Worm (Caenorhabditis elegans): ENCODE results near the gene scl-27.

The scl-27 gene

DNA sequence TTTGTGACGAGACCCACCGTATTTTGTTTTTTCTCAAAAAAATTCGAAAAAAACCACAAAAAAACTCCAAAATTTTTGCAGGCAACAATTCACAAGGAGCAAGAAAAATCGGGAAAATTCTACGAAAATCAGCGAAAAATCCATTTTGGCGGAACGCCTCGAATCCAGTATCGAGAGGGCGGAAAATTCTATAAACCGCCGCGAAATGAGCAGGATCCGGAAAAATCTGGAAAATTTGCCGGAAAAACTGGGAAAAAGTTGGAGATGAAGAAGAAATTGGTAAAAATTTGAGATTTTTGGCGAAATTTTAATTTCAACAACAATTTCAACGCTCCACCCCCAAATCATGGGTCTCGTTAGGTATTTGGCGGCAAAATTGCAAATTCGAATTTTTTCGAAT, 39.8 kb upstream of the scl-27 start:
- TF ChIP-seq nhr-76 (tag; optimal IDR thresholded peaks at IDR 0.05), result no peak
- no peak for TF ChIP-seq ztf-11 (tag; optimal IDR thresholded peaks at IDR 0.05)
- no peak for TF ChIP-seq elt-1 (tag; optimal IDR thresholded peaks at IDR 0.05)
- no peak for TF ChIP-seq unc-39 (tag; optimal IDR thresholded peaks at IDR 0.05)
- TF ChIP-seq egl-5 (tag; optimal IDR thresholded peaks at IDR 0.05), result no peak

ce11 chrV:361291-361690, 38.5 kb upstream of the scl-27 start:
- no peak for TF ChIP-seq mml-1 (tag; optimal IDR thresholded peaks at IDR 0.05)
- TF ChIP-seq skn-1 (tag; optimal IDR thresholded peaks at IDR 0.05), result no peak
- TF ChIP-seq hmg-11 (tag; optimal IDR thresholded peaks at IDR 0.05), result no peak
- TF ChIP-seq mdl-1 (tag; optimal IDR thresholded peaks at IDR 0.05), result no peak
- TF ChIP-seq egl-27 (tag; optimal IDR thresholded peaks at IDR 0.05), result no peak
- no peak for TF ChIP-seq daf-12 (tag; optimal IDR thresholded peaks at IDR 0.05)

DNA sequence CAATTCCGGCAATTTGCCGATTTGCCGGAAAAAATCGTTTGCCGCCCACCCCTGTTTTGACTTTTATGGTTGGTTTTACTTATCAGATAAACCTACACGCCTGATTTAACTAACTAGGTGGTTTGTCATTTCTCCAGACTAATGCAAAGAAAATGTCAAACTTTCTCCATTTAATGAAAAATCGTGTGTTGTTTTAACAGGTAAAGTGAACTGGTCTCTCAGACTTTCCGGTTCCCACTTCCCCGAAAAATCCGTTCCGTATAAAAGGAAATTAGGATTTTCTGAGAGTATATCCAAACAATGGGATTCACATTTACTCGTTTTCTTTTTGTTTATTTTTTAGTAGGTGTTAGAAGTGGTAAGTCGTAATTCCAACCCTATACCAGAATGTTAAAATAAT, 35.2 kb upstream of the scl-27 start, which contains the start of gene mltn-6:
Gene mltn-6, plus strand, starts transcription at position 301 of the 400 bp plus-strand sequence.
- TF ChIP-seq lin-39 (tag; optimal IDR thresholded peaks at IDR 0.05) (no peak), nhr-12 (tag; optimal IDR thresholded peaks at IDR 0.05) (no peak), nhr-67 (tag; optimal IDR thresholded peaks at IDR 0.05) (no peak), egl-5 (tag; optimal IDR thresholded peaks at IDR 0.05) (no peak), nfya-1 (tag; optimal IDR thresholded peaks at IDR 0.05; ENCODE audit: insufficient read depth) (no peak), nhr-28 (tag; optimal IDR thresholded peaks at IDR 0.05) (no peak), elt-1 (tag; optimal IDR thresholded peaks at IDR 0.05) (no peak), egl-27 (tag; optimal IDR thresholded peaks at IDR 0.05) (no peak), ceh-9 (tag; optimal IDR thresholded peaks at IDR 0.05) (no peak), pqm-1 (tag; optimal IDR thresholded peaks at IDR 0.05) (no peak), mdl-1 (tag; optimal IDR thresholded peaks at IDR 0.05) (no peak)

DNA sequence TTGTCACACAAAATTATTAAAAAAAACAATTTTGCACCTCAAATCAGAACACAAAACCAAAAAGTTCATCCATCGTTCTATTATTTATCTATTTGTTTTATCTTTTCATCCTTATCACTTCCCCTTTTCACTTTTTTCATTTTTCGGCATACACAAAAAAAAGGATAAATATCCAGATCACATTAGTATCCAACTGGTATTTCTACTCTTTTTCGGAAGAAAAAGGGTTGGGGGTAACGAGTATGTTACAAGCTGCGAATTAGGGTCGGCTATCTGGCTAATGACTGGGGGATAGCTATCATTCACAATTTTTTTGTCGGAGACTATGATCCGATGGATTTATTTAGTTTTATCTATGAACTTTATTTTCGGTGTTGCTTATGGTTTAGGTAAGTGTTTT, 29.8 kb upstream of the scl-27 start, which contains the start of gene mltn-7:
Gene mltn-7, plus strand, starts transcription at position 301 of the 400 bp plus-strand sequence.
- TF ChIP-seq ztf-4 (tag; optimal IDR thresholded peaks at IDR 0.05) (no peak), unc-39 (tag; optimal IDR thresholded peaks at IDR 0.05) (no peak), mdl-1 (tag; optimal IDR thresholded peaks at IDR 0.05) (no peak), nhr-67 (tag; optimal IDR thresholded peaks at IDR 0.05) (no peak), nhr-43 (tag; optimal IDR thresholded peaks at IDR 0.05; ENCODE audit: poor library complexity, severe bottlenecking) (no peak), snpc-4 (tag; optimal IDR thresholded peaks at IDR 0.05) (no peak), nhr-76 (tag; optimal IDR thresholded peaks at IDR 0.05) (no peak), sea-2 (GFP tag; optimal IDR thresholded peaks at IDR 0.05) (no peak), ceh-9 (tag; optimal IDR thresholded peaks at IDR 0.05) (no peak), ceh-16 (tag; optimal IDR thresholded peaks at IDR 0.05) (no peak), fos-1 (tag; optimal IDR thresholded peaks at IDR 0.05) (no peak), ceh-82 (tag; optimal IDR thresholded peaks at IDR 0.05) (no peak), tbx-2 (tag; optimal IDR thresholded peaks at IDR 0.05) (no peak), zag-1 (tag; optimal IDR thresholded peaks at IDR 0.05) (no peak), hmg-11 (tag; optimal IDR thresholded peaks at IDR 0.05) (no peak), egl-27 (tag; optimal IDR thresholded peaks at IDR 0.05) (no peak), pha-4 (tag; optimal IDR thresholded peaks at IDR 0.05) (no peak), unc-62 (GFP tag; optimal IDR thresholded peaks at IDR 0.05) (no peak)

DNA sequence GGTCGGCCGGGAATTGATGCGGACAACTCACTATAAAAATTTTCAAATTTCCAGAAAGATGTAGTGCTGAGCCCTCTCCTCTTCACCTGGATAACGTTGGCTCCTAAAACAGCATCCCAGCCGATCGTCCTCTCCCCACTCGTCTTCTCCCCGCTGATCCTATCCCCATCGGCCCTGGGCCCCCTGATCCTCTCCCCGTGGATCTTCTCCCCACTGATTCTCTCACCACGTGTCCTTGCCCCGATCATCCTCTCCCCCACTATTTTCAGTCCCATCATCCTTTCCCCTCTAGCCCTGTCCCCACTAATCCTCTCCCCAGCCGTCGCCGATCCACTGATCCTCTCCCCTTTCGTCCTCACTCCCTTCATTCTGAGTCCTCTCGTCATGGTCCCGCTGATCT, 26.6 kb upstream of the scl-27 start:
- TF ChIP-seq elt-3 (tag; optimal IDR thresholded peaks at IDR 0.05) (no peak), jun-1 (tag; optimal IDR thresholded peaks at IDR 0.05) (no peak), elt-1 (tag; optimal IDR thresholded peaks at IDR 0.05) (no peak), pha-4 (tag; optimal IDR thresholded peaks at IDR 0.05) (no peak), sea-2 (GFP tag; optimal IDR thresholded peaks at IDR 0.05) (no peak), fkh-2 (tag; optimal IDR thresholded peaks at IDR 0.05) (no peak), egl-5 (tag; optimal IDR thresholded peaks at IDR 0.05) (no peak), R02D3.7 (tag; optimal IDR thresholded peaks at IDR 0.05) (no peak), ztf-11 (tag; optimal IDR thresholded peaks at IDR 0.05) (no peak), nhr-67 (tag; optimal IDR thresholded peaks at IDR 0.05) (no peak), fos-1 (tag; optimal IDR thresholded peaks at IDR 0.05) (no peak), elt-2 (tag; optimal IDR thresholded peaks at IDR 0.05) (no peak), mdl-1 (tag; optimal IDR thresholded peaks at IDR 0.05) (no peak), unc-62 (GFP tag; optimal IDR thresholded peaks at IDR 0.05) (no peak), lin-39 (tag; optimal IDR thresholded peaks at IDR 0.05) (no peak), skn-1 (tag; optimal IDR thresholded peaks at IDR 0.05) (no peak), nhr-237 (tag; optimal IDR thresholded peaks at IDR 0.05) (no peak), nhr-76 (tag; optimal IDR thresholded peaks at IDR 0.05) (no peak)

Measured in whole organism, L3 larva.